Fruit fly (Drosophila melanogaster) whole organism, embryonic: Measurements from ENCODE around the gene aop.

Experiments used
- BEAF-32 ChIP-seq: fragments of 200-800 bp; sonication (Bioruptor generic); optimal IDR thresholded peaks from 3 replicates; lab custom pipeline; 2017; ENCODE audit warnings: missing biosample characterization, missing genetic modification characterization, mild to moderate bottlenecking, moderate library complexity, missing genetic modification reagents
- CG10267 ChIP-seq: fragments of 200-800 bp; sonication (Bioruptor generic); optimal IDR thresholded peaks from 2 replicates; lab custom pipeline; 2018; ENCODE audit warnings: missing biosample characterization, mild to moderate bottlenecking, missing genetic modification characterization, moderate library complexity
- CG10321 ChIP-seq: fragments of 200-800 bp; sonication (Bioruptor generic); IDR thresholded peaks from 2 replicates; pipeline ENCODE4 v1.3.6; 2022; ENCODE audit warnings: missing biosample characterization, missing genetic modification characterization
- CG10431 ChIP-seq: fragments of 200-800 bp; sonication (Bioruptor generic); optimal IDR thresholded peaks from 3 replicates; lab custom pipeline; 2018; ENCODE audit warnings: missing biosample characterization, mild to moderate bottlenecking, missing genetic modification characterization
- CG10654 ChIP-seq: fragments of 200-800 bp; sonication (Bioruptor generic); optimal IDR thresholded peaks from 2 replicates; lab custom pipeline; 2016; ENCODE audit warnings: missing biosample characterization, missing genetic modification characterization
- CG10959 ChIP-seq: fragments of 200-800 bp; sonication (Bioruptor generic); IDR thresholded peaks from 2 replicates; pipeline ENCODE4 v1.3.6; 2022; ENCODE audit warnings: missing biosample characterization, missing genetic modification characterization
- CG11093 ChIP-seq: fragments of 200-800 bp; sonication (Bioruptor generic); IDR thresholded peaks from 3 replicates; pipeline ENCODE4 v1.3.6; 2022; ENCODE audit warnings: missing biosample characterization, missing genetic modification characterization
- CG11695 ChIP-seq: fragments of 200-800 bp; sonication (Bioruptor generic); IDR thresholded peaks from 3 replicates; pipeline ENCODE4 v1.3.6; 2022; ENCODE audit warnings: missing biosample characterization, missing genetic modification characterization
- CG12942 ChIP-seq: fragments of 200-800 bp; sonication (Bioruptor generic); optimal IDR thresholded peaks from 3 replicates; lab custom pipeline; 2016; ENCODE audit warnings: missing biosample characterization, missing genetic modification characterization
- CG14014 ChIP-seq: fragments of 200-800 bp; sonication (Bioruptor generic); IDR thresholded peaks from 2 replicates; pipeline ENCODE4 v1.3.6; 2022; ENCODE audit warnings: missing biosample characterization, missing genetic modification characterization
- CG1602 ChIP-seq: fragments of 200-800 bp; sonication (Bioruptor generic); optimal IDR thresholded peaks from 3 replicates; lab custom pipeline; 2016; ENCODE audit warnings: missing biosample characterization, missing genetic modification characterization
- CG2712 ChIP-seq: fragments of 200-800 bp; optimal IDR thresholded peaks from 3 replicates; lab custom pipeline; 2019; ENCODE audit warnings: missing biosample characterization, mild to moderate bottlenecking, missing genetic modification characterization, moderate library complexity
- CG30403 ChIP-seq: fragments of 200-800 bp; sonication (Bioruptor generic); optimal IDR thresholded peaks from 3 replicates; lab custom pipeline; 2016; ENCODE audit warnings: missing biosample characterization, missing genetic modification characterization
- CG34224 ChIP-seq: fragments of 200-800 bp; sonication (Bioruptor generic); IDR thresholded peaks from 3 replicates; pipeline ENCODE4 v1.3.6; 2022; ENCODE audit warnings: missing biosample characterization, missing genetic modification characterization; ENCODE audit not compliant: partially characterized antibody
- CG3838 ChIP-seq: fragments of 200-800 bp; sonication (Bioruptor generic); optimal IDR thresholded peaks from 3 replicates; lab custom pipeline; 2016; ENCODE audit warnings: missing biosample characterization, missing genetic modification characterization
- CG6254 ChIP-seq: fragments of 200-800 bp; sonication (Bioruptor generic); optimal IDR thresholded peaks from 3 replicates; lab custom pipeline; 2017; ENCODE audit warnings: mild to moderate bottlenecking, missing biosample characterization, missing genetic modification reagents, missing genetic modification characterization
- CG6791 ChIP-seq: fragments of 200-800 bp; sonication (Bioruptor generic); IDR thresholded peaks from 3 replicates; pipeline ENCODE4 v1.3.6; 2022; ENCODE audit warnings: missing biosample characterization, missing genetic modification characterization; ENCODE audit not compliant: partially characterized antibody
- CG7357 ChIP-seq: fragments of 200-800 bp; sonication (Bioruptor generic); IDR thresholded peaks from 3 replicates; pipeline ENCODE4 v1.3.6; 2022; ENCODE audit warnings: missing biosample characterization, missing genetic modification characterization
- CG9437 ChIP-seq: fragments of 200-800 bp; sonication (Bioruptor generic); optimal IDR thresholded peaks from 2 replicates; lab custom pipeline; 2018; ENCODE audit warnings: missing biosample characterization, mild to moderate bottlenecking, missing genetic modification characterization
- Dip3 ChIP-seq: fragments of 200-800 bp; sonication (Bioruptor generic); optimal IDR thresholded peaks from 3 replicates; lab custom pipeline; 2016; ENCODE audit warnings: missing biosample characterization, missing genetic modification characterization
- E2f1 ChIP-seq: fragments of 200-800 bp; sonication (Bioruptor generic); IDR thresholded peaks from 2 replicates; pipeline ENCODE4 v1.3.6; 2022; ENCODE audit warnings: missing biosample characterization, missing genetic modification characterization
- Fer1 ChIP-seq: fragments of 200-800 bp; sonication (Bioruptor generic); optimal IDR thresholded peaks from 2 replicates; lab custom pipeline; 2017; ENCODE audit warnings: missing biosample characterization, mild to moderate bottlenecking, missing genetic modification characterization
- HHEX ChIP-seq: fragments of 200-800 bp; sonication (Bioruptor generic); optimal IDR thresholded peaks from 3 replicates; lab custom pipeline; 2017; ENCODE audit warnings: missing biosample characterization, mild to moderate bottlenecking, missing genetic modification characterization, missing genetic modification reagents
- HmgZ ChIP-seq: fragments of 200-800 bp; sonication (Bioruptor generic); optimal IDR thresholded peaks from 2 replicates; lab custom pipeline; 2018; ENCODE audit warnings: missing biosample characterization, mild to moderate bottlenecking, missing genetic modification characterization
- Hmx ChIP-seq: fragments of 200-800 bp; sonication (Bioruptor generic); optimal IDR thresholded peaks from 2 replicates; lab custom pipeline; 2016; ENCODE audit warnings: missing biosample characterization, missing genetic modification characterization
- Sry-β ChIP-seq: fragments of 200-800 bp; sonication (Bioruptor generic); optimal IDR thresholded peaks from 2 replicates; lab custom pipeline; 2018; ENCODE audit warnings: missing biosample characterization, mild to moderate bottlenecking, missing genetic modification characterization, moderate library complexity
- TFAM ChIP-seq: fragments of 200-800 bp; sonication (Bioruptor generic); optimal IDR thresholded peaks from 2 replicates; lab custom pipeline; 2017; ENCODE audit warnings: missing biosample characterization, missing genetic modification characterization, inconsistent platforms
- amos ChIP-seq: fragments of 200-800 bp; sonication (Bioruptor generic); IDR thresholded peaks from 2 replicates; pipeline ENCODE4 v1.3.6; 2022; ENCODE audit warnings: missing biosample characterization, missing genetic modification characterization; ENCODE audit not compliant: partially characterized antibody
- ase ChIP-seq: fragments of 200-800 bp; sonication (Bioruptor generic); IDR thresholded peaks from 3 replicates; pipeline ENCODE4 v1.3.6; 2022; ENCODE audit warnings: missing biosample characterization, missing genetic modification characterization
- cg ChIP-seq: fragments of 200-800 bp; sonication (Bioruptor generic); optimal IDR thresholded peaks from 3 replicates; lab custom pipeline; 2019; ENCODE audit warnings: missing biosample characterization, mild to moderate bottlenecking, missing genetic modification characterization, moderate library complexity
- crc ChIP-seq: fragments of 200-800 bp; sonication (Bioruptor generic); optimal IDR thresholded peaks from 2 replicates; lab custom pipeline; 2016; ENCODE audit warnings: missing biosample characterization, missing genetic modification characterization
- crp ChIP-seq, 2 experiments: fragments of 200-800 bp; sonication (Bioruptor generic); optimal IDR thresholded peaks; 2 replicates in 1 of 2; 3 replicates in 1 of 2; lab custom pipeline; 2017; ENCODE audit warnings: missing biosample characterization in 2 of 2, missing genetic modification characterization in 2 of 2, mild to moderate bottlenecking in 1 of 2, moderate library complexity in 1 of 2
- dysf ChIP-seq: fragments of 200-800 bp; sonication (Bioruptor generic); IDR thresholded peaks from 3 replicates; pipeline ENCODE4 v1.3.6; 2022; ENCODE audit warnings: missing biosample characterization, missing genetic modification characterization
- ems ChIP-seq: fragments of 200-800 bp; sonication (Bioruptor generic); optimal IDR thresholded peaks from 3 replicates; lab custom pipeline; 2016; ENCODE audit warnings: missing biosample characterization, missing genetic modification characterization
- ewg ChIP-seq: fragments of 200-800 bp; sonication (Bioruptor generic); optimal IDR thresholded peaks from 3 replicates; lab custom pipeline; 2017; ENCODE audit warnings: mild to moderate bottlenecking, missing biosample characterization, missing genetic modification reagents, missing genetic modification characterization
- fd3F ChIP-seq: fragments of 200-800 bp; sonication (Bioruptor generic); optimal IDR thresholded peaks from 2 replicates; lab custom pipeline; 2018; ENCODE audit warnings: missing biosample characterization, mild to moderate bottlenecking, missing genetic modification characterization, moderate library complexity
- ftz-f1 ChIP-seq: fragments of 200-800 bp; sonication (Bioruptor generic); optimal IDR thresholded peaks from 2 replicates; lab custom pipeline; 2016; ENCODE audit warnings: missing biosample characterization, missing genetic modification characterization
- grau ChIP-seq: fragments of 200-800 bp; optimal IDR thresholded peaks from 3 replicates; lab custom pipeline; 2019; ENCODE audit warnings: missing biosample characterization, mild to moderate bottlenecking, missing genetic modification characterization, moderate library complexity
- gro ChIP-seq: fragments of 200-800 bp; sonication (Bioruptor generic); optimal IDR thresholded peaks from 2 replicates; lab custom pipeline; 2016; ENCODE audit warnings: missing biosample characterization, missing genetic modification characterization
- hth ChIP-seq: fragments of >200 bp; optimal IDR thresholded peaks from 2 replicates; lab custom pipeline; 2017; ENCODE audit warnings: inconsistent platforms
- knrl ChIP-seq: fragments of 200-800 bp; sonication (Bioruptor generic); IDR thresholded peaks from 3 replicates; pipeline ENCODE4 v1.3.6; 2022; ENCODE audit warnings: missing biosample characterization, missing genetic modification characterization; ENCODE audit not compliant: partially characterized antibody
- lilli ChIP-seq: fragments of 200-800 bp; sonication (Bioruptor generic); optimal IDR thresholded peaks from 3 replicates; lab custom pipeline; 2016; ENCODE audit warnings: missing biosample characterization, missing genetic modification characterization
- maf-S ChIP-seq: fragments of 200-800 bp; sonication (Bioruptor generic); optimal IDR thresholded peaks from 2 replicates; lab custom pipeline; 2016; ENCODE audit warnings: missing biosample characterization, missing genetic modification characterization
- pfk ChIP-seq: fragments of 200-800 bp; sonication (Bioruptor generic); optimal IDR thresholded peaks from 2 replicates; lab custom pipeline; 2018; ENCODE audit warnings: missing biosample characterization, mild to moderate bottlenecking, missing genetic modification characterization, moderate library complexity
- row ChIP-seq: fragments of 200-800 bp; sonication (Bioruptor generic); IDR thresholded peaks from 3 replicates; pipeline ENCODE4 v1.3.6; 2022; ENCODE audit warnings: missing biosample characterization, missing genetic modification characterization
- trem ChIP-seq: fragments of 200-800 bp; optimal IDR thresholded peaks from 3 replicates; lab custom pipeline; 2019; ENCODE audit warnings: missing biosample characterization, mild to moderate bottlenecking, missing genetic modification characterization, moderate library complexity
- trh ChIP-seq: fragments of 200-800 bp; sonication (Bioruptor generic); optimal IDR thresholded peaks from 2 replicates; lab custom pipeline; 2016; ENCODE audit warnings: missing biosample characterization, missing genetic modification characterization
- wor ChIP-seq: fragments of 200-800 bp; sonication (Bioruptor generic); IDR thresholded peaks from 2 replicates; pipeline ENCODE4 v1.3.6; 2022; ENCODE audit warnings: missing biosample characterization, missing genetic modification characterization
- yki ChIP-seq: fragments of >200 bp; optimal IDR thresholded peaks from 3 replicates; lab custom pipeline; 2018

The aop gene

dm6 chr2L:2202018-2202852 is 23.7 kb upstream of the aop start (continued):
- TF ChIP-seq HmgZ (peak; percentile 96), grau (peak; percentile 97), gro (GFP tag; lab: Kevin White, UChicago) (peak; percentile 14), ftz-f1 (peak; percentile 83), wor (peak; percentile 99), CG11093 (GFP tag; lab: Robert Waterston, UW) (peak; percentile 99), crp (GFP tag; optimal IDR thresholded peaks at IDR 0.05; lab: Kevin White, UChicago) (peak; percentile 52 to 73), CG7357 (peak; percentile 94), ase (GFP tag; lab: Robert Waterston, UW) (peak; percentile 99), CG10959 (GFP tag; lab: Robert Waterston, UW) (peak; percentile 100), CG10431 (GFP tag; lab: Kevin White, UChicago) (peak; percentile 98), TFAM (peak; percentile 97), crc (GFP tag; lab: Kevin White, UChicago) (peak; percentile 96), CG10654 (peak; percentile 98), CG6791 (peak; percentile 85), CG34224 (no peak), CG3838 (GFP tag; lab: Kevin White, UChicago) (peak; percentile 93), Dip3 (GFP tag; lab: Kevin White, UChicago) (peak; percentile 38), Hmx (peak; percentile 73), dysf (GFP tag; lab: Robert Waterston, UW) (peak; percentile 96), ewg (GFP tag; lab: Kevin White, UChicago) (peak; percentile 99), CG11695 (GFP tag; lab: Robert Waterston, UW) (peak; percentile 98), lilli (peak; percentile 97), knrl (peak; percentile 70; the same call in 2 of the 3 replicates), amos (GFP tag; lab: Robert Waterston, UW) (peak; percentile 32; the same call in 1 of the 2 replicates), E2f1 (GFP tag; lab: Robert Waterston, UW) (peak; percentile 99), maf-S (GFP tag; lab: Kevin White, UChicago) (peak; percentile 96), yki (lab: Kevin White, UChicago) (peak; percentile 62), CG6254 (GFP tag; lab: Kevin White, UChicago) (peak; percentile 98), pfk (GFP tag; lab: Kevin White, UChicago) (no peak), HHEX (peak; percentile 97), CG1602 (GFP tag; lab: Kevin White, UChicago) (peak; percentile 99), Sry-β (GFP tag; lab: Kevin White, UChicago) (peak; percentile 79), trh (GFP tag; lab: Kevin White, UChicago) (peak; percentile 97), CG14014 (GFP tag; lab: Robert Waterston, UW) (peak; percentile 96), row (GFP tag; lab: Robert Waterston, UW) (peak; percentile 98), cg (GFP tag; lab: Kevin White, UChicago) (peak; percentile 81), Fer1 (GFP tag; lab: Kevin White, UChicago) (peak; percentile 92), ems (peak; percentile 98), CG2712 (peak; percentile 100), trem (tag; lab: Kevin White, UChicago) (peak; percentile 98), CG10267 (tag; lab: Kevin White, UChicago) (peak; percentile 99), CG10321 (peak; percentile 83), CG30403 (GFP tag; lab: Kevin White, UChicago) (peak; percentile 99), hth (lab: Kevin White, UChicago) (no peak), CG9437 (GFP tag; lab: Kevin White, UChicago) (peak; percentile 94), BEAF-32 (peak; percentile 12), fd3F (GFP tag; lab: Kevin White, UChicago) (peak; percentile 76), CG12942 (GFP tag; lab: Kevin White, UChicago) (peak; percentile 98)
